Worm (Caenorhabditis elegans): ENCODE results near the gene sre-49.

- no peak for TF ChIP-seq nhr-11 (tag; optimal IDR thresholded peaks at IDR 0.05)
- TF ChIP-seq nhr-237 (tag; optimal IDR thresholded peaks at IDR 0.05), result no peak
- TF ChIP-seq mep-1 (tag; optimal IDR thresholded peaks at IDR 0.05), result no peak
- no peak for TF ChIP-seq ztf-11 (tag; optimal IDR thresholded peaks at IDR 0.05)
- no peak for TF ChIP-seq Y48G9A.11 (GFP tag; IDR thresholded peaks at IDR 0.05)
- no peak for TF ChIP-seq R02D3.7 (tag; optimal IDR thresholded peaks at IDR 0.05)
- TF ChIP-seq egl-27 (tag; optimal IDR thresholded peaks at IDR 0.05), result no peak
- TF ChIP-seq daf-16 (GFP tag; optimal IDR thresholded peaks at IDR 0.05), result no peak
- TF ChIP-seq daf-16 (tag; optimal IDR thresholded peaks at IDR 0.05), result no peak
- TF ChIP-seq mdl-1 (tag; optimal IDR thresholded peaks at IDR 0.05), result no peak
- no peak for TF ChIP-seq F44E2.7 (GFP tag; IDR thresholded peaks at IDR 0.05)
- TF ChIP-seq ztf-7 (tag; optimal IDR thresholded peaks at IDR 0.05), result no peak
These were observed 17.4 kb upstream of the sre-49 start for ce11 chrII:12301233-12301632.

Data from whole organism, L4 larva.